Worm (Caenorhabditis elegans) whole organism, L4 larva: Measurements from ENCODE around the gene unc-23.
A peak's percentile ranks its signal among the peaks of the same experiment; 100 is the strongest.
"Not testable (repeated sequence)": the region's sequence is repeated elsewhere in the genome, so short reads cannot be mapped to it uniquely, and the experiment has no call there.

Source experiments
- F49E8.2 ChIP-seq: sonication (generic microtip); optimal IDR thresholded peaks from 2 replicates; lab custom pipeline; 2016; ENCODE audit warnings: missing compliant biosample characterization, mild to moderate bottlenecking, missing genetic modification characterization, borderline replicate concordance
- T20F7.1 ChIP-seq: fragments of 200-800 bp; sonication (Bioruptor generic); optimal IDR thresholded peaks from 2 replicates; lab custom pipeline; 2018; ENCODE audit warnings: mild to moderate bottlenecking, missing genetic modification characterization, missing compliant biosample characterization
- aha-1 ChIP-seq: fragments of 150-350 bp; peaks from one replicate; lab custom pipeline; 2014; ENCODE audit warnings: missing biosample characterization, missing genetic modification characterization
- arid-1 ChIP-seq: fragments of 200-800 bp; sonication (Bioruptor generic); conservative IDR thresholded peaks from 2 replicates; pipeline ENCODE4 v1.3.6; 2022; ENCODE audit warnings: missing genetic modification reagents, missing genetic modification characterization, missing compliant biosample characterization
- ceh-28 ChIP-seq: fragments of 150-350 bp; optimal IDR thresholded peaks from 2 replicates; lab custom pipeline; 2014; ENCODE audit warnings: missing biosample characterization, missing genetic modification reagents, missing genetic modification characterization
- ces-1 ChIP-seq: fragments of 150-350 bp; sonication (generic microtip); optimal IDR thresholded peaks from 4 replicates; lab custom pipeline; 2014; ENCODE audit warnings: missing biosample characterization, missing genetic modification reagents, missing genetic modification characterization
- daf-16 ChIP-seq, 3 experiments: sonication (generic microtip); optimal IDR thresholded peaks; 2 replicates each; lab custom pipeline; 2016 to 2017; ENCODE audit warnings: missing genetic modification characterization in 3 of 3, missing genetic modification reagents in 3 of 3, mild to moderate bottlenecking in 2 of 3, missing compliant biosample characterization in 2 of 3, missing biosample characterization in 1 of 3, moderate library complexity in 1 of 3
- dmd-6 ChIP-seq: fragments of 200-800 bp; sonication (Bioruptor generic); IDR thresholded peaks from 2 replicates; pipeline ENCODE4 v1.3.6; 2022; ENCODE audit warnings: missing genetic modification reagents, missing genetic modification characterization, missing compliant biosample characterization
- dmd-8 ChIP-seq: fragments of 200-800 bp; sonication (Bioruptor generic); IDR thresholded peaks from 2 replicates; pipeline ENCODE4 v1.3.6; 2022; ENCODE audit warnings: missing genetic modification characterization, missing compliant biosample characterization
- dmd-9 ChIP-seq: fragments of 200-800 bp; sonication (Bioruptor generic); IDR thresholded peaks from 2 replicates; pipeline ENCODE4 v1.3.6; 2022; ENCODE audit warnings: missing genetic modification reagents, missing genetic modification characterization, missing compliant biosample characterization
- dpl-1 ChIP-seq: fragments of 150-350 bp; optimal IDR thresholded peaks from 2 replicates; lab custom pipeline; 2014; ENCODE audit warnings: missing biosample characterization, missing genetic modification reagents, missing genetic modification characterization
- dve-1 ChIP-seq: sonication (generic microtip); optimal IDR thresholded peaks from 2 replicates; lab custom pipeline; 2017; ENCODE audit warnings: antibody characterized with exemption, mild to moderate bottlenecking, missing genetic modification characterization, missing compliant biosample characterization; ENCODE audit not compliant: insufficient read depth
- egl-43 ChIP-seq: fragments of 200-800 bp; sonication (Bioruptor generic); IDR thresholded peaks from 2 replicates; pipeline ENCODE4 v1.3.6; 2022; ENCODE audit warnings: missing genetic modification reagents, missing genetic modification characterization, missing compliant biosample characterization
- hlh-11 ChIP-seq: fragments of 200-800 bp; sonication (Bioruptor generic); optimal IDR thresholded peaks from 2 replicates; lab custom pipeline; 2018; ENCODE audit warnings: mild to moderate bottlenecking, missing genetic modification characterization, missing compliant biosample characterization
- hlh-30 ChIP-seq: sonication (generic microtip); optimal IDR thresholded peaks from 2 replicates; lab custom pipeline; 2017; ENCODE audit warnings: antibody characterized with exemption, mild to moderate bottlenecking, missing genetic modification characterization, missing compliant biosample characterization; ENCODE audit not compliant: insufficient read depth
- jun-1 ChIP-seq: fragments of 150-350 bp; optimal IDR thresholded peaks from 2 replicates; lab custom pipeline; 2014; ENCODE audit warnings: missing biosample characterization, missing genetic modification reagents, missing genetic modification characterization
- lin-1 ChIP-seq: fragments of 200-800 bp; sonication (Bioruptor generic); IDR thresholded peaks from 2 replicates; pipeline ENCODE4 v1.3.6; 2022; ENCODE audit warnings: missing genetic modification reagents, missing genetic modification characterization, missing compliant biosample characterization
- lin-13 ChIP-seq: fragments of 150-350 bp; optimal IDR thresholded peaks from 2 replicates; lab custom pipeline; 2014; ENCODE audit warnings: missing biosample characterization, missing genetic modification reagents, missing genetic modification characterization
- lin-38 ChIP-seq: fragments of 200-800 bp; sonication (Bioruptor generic); IDR thresholded peaks from 2 replicates; pipeline ENCODE4 v1.3.6; 2022; ENCODE audit warnings: missing genetic modification reagents, missing genetic modification characterization, missing compliant biosample characterization
- madf-9 ChIP-seq: fragments of 200-800 bp; sonication (Bioruptor generic); conservative IDR thresholded peaks from 2 replicates; pipeline ENCODE4 v1.3.6; 2022; ENCODE audit warnings: missing genetic modification reagents, missing genetic modification characterization, missing compliant biosample characterization
- mdl-1 ChIP-seq, 2 experiments: fragments of 150-350 bp in 1 of 2; sonication (generic microtip) in 1 of 2; optimal IDR thresholded peaks; 2 replicates each; lab custom pipeline; 2014 to 2017; ENCODE audit warnings: missing biosample characterization in 2 of 2, missing genetic modification characterization in 2 of 2
- nhr-28 ChIP-seq: fragments of 150-350 bp; optimal IDR thresholded peaks from 2 replicates; lab custom pipeline; 2014; ENCODE audit warnings: missing biosample characterization, missing genetic modification characterization
- nhr-41 ChIP-seq: fragments of 200-800 bp; sonication (Bioruptor generic); IDR thresholded peaks from 2 replicates; pipeline ENCODE4 v1.3.6; 2022; ENCODE audit warnings: missing genetic modification reagents, missing genetic modification characterization, missing compliant biosample characterization
- nhr-6 ChIP-seq: fragments of 150-350 bp; optimal IDR thresholded peaks from 2 replicates; lab custom pipeline; 2014; ENCODE audit warnings: missing biosample characterization, missing genetic modification characterization
- nhr-77 ChIP-seq: fragments of 150-350 bp; optimal IDR thresholded peaks from 2 replicates; lab custom pipeline; 2014; ENCODE audit warnings: missing biosample characterization, missing genetic modification characterization
- php-3 ChIP-seq: fragments of 200-800 bp; sonication (Bioruptor generic); IDR thresholded peaks from 2 replicates; pipeline ENCODE4 v1.3.6; 2022; ENCODE audit warnings: missing genetic modification reagents, missing genetic modification characterization, missing compliant biosample characterization
- pqm-1 ChIP-seq: sonication (generic microtip); optimal IDR thresholded peaks from 2 replicates; lab custom pipeline; 2017; ENCODE audit warnings: missing biosample characterization, missing genetic modification characterization
- set-16 ChIP-seq: fragments of 200-800 bp; sonication (Bioruptor generic); IDR thresholded peaks from 2 replicates; pipeline ENCODE4 v1.3.6; 2022; ENCODE audit warnings: missing genetic modification reagents, missing genetic modification characterization, missing compliant biosample characterization
- skn-1 ChIP-seq: fragments of 150-350 bp; optimal IDR thresholded peaks from 2 replicates; lab custom pipeline; 2014; ENCODE audit warnings: missing biosample characterization, missing genetic modification characterization
- snpc-1.2 ChIP-seq: fragments of 200-800 bp; sonication (Bioruptor generic); IDR thresholded peaks from 2 replicates; pipeline ENCODE4 v1.3.6; 2022; ENCODE audit warnings: missing genetic modification reagents, missing genetic modification characterization, missing compliant biosample characterization
- spr-1 ChIP-seq: sonication (generic microtip); optimal IDR thresholded peaks from 2 replicates; lab custom pipeline; 2016; ENCODE audit warnings: mild to moderate bottlenecking, missing genetic modification characterization, missing compliant biosample characterization
- spr-3 ChIP-seq: fragments of 200-800 bp; sonication (Bioruptor generic); optimal IDR thresholded peaks from 2 replicates; lab custom pipeline; 2018; ENCODE audit warnings: mild to moderate bottlenecking, missing genetic modification characterization, missing compliant biosample characterization
- tra-1 ChIP-seq: fragments of 200-800 bp; sonication (Bioruptor generic); IDR thresholded peaks from 2 replicates; pipeline ENCODE4 v1.3.6; 2022; ENCODE audit warnings: missing genetic modification reagents, missing genetic modification characterization, missing compliant biosample characterization
- unc-130 ChIP-seq: sonication (generic microtip); optimal IDR thresholded peaks from 2 replicates; lab custom pipeline; 2016; ENCODE audit warnings: missing genetic modification reagents, missing genetic modification characterization, missing compliant biosample characterization
- unc-62 ChIP-seq, 3 experiments: fragments of 150-350 bp in 1 of 3; sonication (generic microtip); optimal IDR thresholded peaks in 2 of 3; peaks in 1 of 3; 1 replicate in 1 of 3; 2 replicates in 2 of 3; lab custom pipeline; 2014 to 2017; ENCODE audit warnings: missing biosample characterization in 3 of 3, missing genetic modification characterization in 3 of 3, missing genetic modification reagents in 3 of 3, missing genotype in 1 of 3
- vab-7 ChIP-seq: fragments of 200-800 bp; sonication (Bioruptor generic); IDR thresholded peaks from 2 replicates; pipeline ENCODE4 v1.3.6; 2022; ENCODE audit warnings: missing genetic modification reagents, missing genetic modification characterization, missing compliant biosample characterization

Gene unc-23

ce11 chrV:8897942-8898419, 38.2 kb upstream of the unc-23 start, which contains the start of the genes his-17 and his-18:
Gene his-17 (minus strand): TSS chrV:8897992.
Gene his-18 (plus strand): TSS chrV:8898228.
- not testable (repeated sequence) for TF ChIP-seq snpc-1.2 (GFP tag; lab: Robert Waterston, UW); spr-3 (GFP tag; lab: Kevin White, UChicago); madf-9 (GFP tag; lab: Robert Waterston, UW)

- no peak for TF ChIP-seq ces-1
- no peak for TF ChIP-seq unc-130 (GFP tag; lab: Kevin White, UChicago)
- no peak for TF ChIP-seq skn-1 (tag; lab: Kevin White, UChicago)
- no peak for TF ChIP-seq egl-43 (GFP tag; lab: Robert Waterston, UW)
- TF ChIP-seq spr-1 = no peak
- no peak for TF ChIP-seq dmd-9 (GFP tag; lab: Robert Waterston, UW)
- no peak for TF ChIP-seq dmd-8 (GFP tag; lab: Robert Waterston, UW)
These were observed 37.4 kb upstream of the unc-23 start, which contains the start of gene frpr-13 for ce11 chrV:8898756-8899155. Gene frpr-13 (plus strand): TSS chrV:8899056.

ce11 chrV:8902697-8903096, 33.5 kb upstream of the unc-23 start, which contains the start of gene frpr-12:
Gene frpr-12 (plus strand): TSS chrV:8902997.
- TF ChIP-seq lin-13 (no peak), unc-62 (GFP tag; optimal IDR thresholded peaks at IDR 0.05 in 1 of 2; lab: Kevin White, UChicago) (no peak), unc-62 (tag; optimal IDR thresholded peaks at IDR 0.05; lab: Kevin White, UChicago) (no peak), php-3 (GFP tag; lab: Robert Waterston, UW) (no peak)

- TF ChIP-seq aha-1 = peak; percentile 63
- no peak for TF ChIP-seq F49E8.2 (tag; lab: Kevin White, UChicago)
These were observed 32.2 kb upstream of the unc-23 start for ce11 chrV:8903916-8904315.

ce11 chrV:8905656-8906055, 30.5 kb upstream of the unc-23 start:
- TF ChIP-seq nhr-41 (GFP tag; lab: Robert Waterston, UW) (no peak), set-16 (no peak), dve-1 (peak; percentile 86), lin-38 (GFP tag; lab: Robert Waterston, UW) (no peak), nhr-6 (no peak), ceh-28 (tag; lab: Kevin White, UChicago) (no peak), dmd-6 (peak; percentile 82), dpl-1 (GFP tag; lab: Kevin White, UChicago) (no peak), T20F7.1 (GFP tag; lab: Kevin White, UChicago) (peak; percentile 22), dmd-8 (GFP tag; lab: Robert Waterston, UW) (no peak), jun-1 (tag; lab: Kevin White, UChicago) (no peak), vab-7 (GFP tag; lab: Robert Waterston, UW) (no peak), php-3 (GFP tag; lab: Robert Waterston, UW) (peak; percentile 88), nhr-28 (tag; lab: Kevin White, UChicago) (peak; percentile 76), lin-1 (GFP tag; lab: Robert Waterston, UW) (peak; percentile 67), pqm-1 (peak; percentile 95), arid-1 (no peak), nhr-77 (tag; lab: Kevin White, UChicago) (peak; percentile 29), hlh-30 (tag; lab: Kevin White, UChicago) (peak; percentile 49), madf-9 (GFP tag; lab: Robert Waterston, UW) (no peak), daf-16 (GFP tag; optimal IDR thresholded peaks at IDR 0.05; lab: Kevin White, UChicago) (no peak), daf-16 (tag; optimal IDR thresholded peaks at IDR 0.05; lab: Kevin White, UChicago) (peak; percentile 79), tra-1 (GFP tag; lab: Robert Waterston, UW) (0 out of 2 replicates have a peak, but pooled peaks have one; percentile 35), mdl-1 (tag; optimal IDR thresholded peaks at IDR 0.05; lab: Kevin White, UChicago) (peak in 1 of 2 experiments; percentile 17), hlh-11 (peak; percentile 74)
- TF ChIP-seq, all 104 proteins: peak for 13
